Worm (Caenorhabditis elegans) whole organism, L3 larva: ENCODE results near the gene str-161.

Experiments
- R02D3.7 ChIP-seq: fragments of 150-350 bp; optimal IDR thresholded peaks from 2 replicates; lab custom pipeline; 2014; ENCODE audit warnings: missing biosample characterization, missing genetic modification characterization
- ZK546.5 ChIP-seq: sonication (generic microtip); optimal IDR thresholded peaks from 2 replicates; lab custom pipeline; 2017; ENCODE audit warnings: missing biosample characterization, missing genetic modification characterization
- aly-2 ChIP-seq: fragments of 150-350 bp; optimal IDR thresholded peaks from 2 replicates; lab custom pipeline; 2014; ENCODE audit warnings: missing biosample characterization, missing genetic modification characterization
- ama-1 ChIP-seq: fragments of 150-350 bp; optimal IDR thresholded peaks from 2 replicates; lab custom pipeline; 2018
- ceh-16 ChIP-seq: sonication (generic microtip); optimal IDR thresholded peaks from 2 replicates; lab custom pipeline; 2017; ENCODE audit warnings: missing biosample characterization, missing genetic modification characterization
- egl-5 ChIP-seq: fragments of 150-350 bp; optimal IDR thresholded peaks from 2 replicates; lab custom pipeline; 2017; ENCODE audit warnings: missing biosample characterization, missing genetic modification reagents, missing genetic modification characterization, inconsistent platforms
- elt-1 ChIP-seq: fragments of 150-350 bp; optimal IDR thresholded peaks from 2 replicates; lab custom pipeline; 2014; ENCODE audit warnings: missing biosample characterization, missing genetic modification characterization
- elt-2 ChIP-seq: sonication (generic microtip); optimal IDR thresholded peaks from 2 replicates; lab custom pipeline; 2016; ENCODE audit warnings: missing genetic modification reagents, mild to moderate bottlenecking, missing genetic modification characterization, missing compliant biosample characterization
- elt-3 ChIP-seq, 3 experiments: fragments of 150-350 bp in 1 of 3; sonication (generic microtip) in 2 of 3; optimal IDR thresholded peaks; 2 replicates in 2 of 3; 4 replicates in 1 of 3; lab custom pipeline; 2014 to 2017; ENCODE audit warnings: missing biosample characterization in 3 of 3, missing genetic modification characterization in 3 of 3
- eor-1 ChIP-seq, 2 experiments: fragments of 150-350 bp; optimal IDR thresholded peaks; 2 replicates each; lab custom pipeline; 2014 to 2018; ENCODE audit warnings: missing biosample characterization in 2 of 2, missing genetic modification characterization in 2 of 2
- fkh-2 ChIP-seq: fragments of 150-350 bp; optimal IDR thresholded peaks from 2 replicates; lab custom pipeline; 2014; ENCODE audit warnings: missing biosample characterization, missing genetic modification reagents, missing genetic modification characterization
- fos-1 ChIP-seq: fragments of 150-350 bp; optimal IDR thresholded peaks from 2 replicates; lab custom pipeline; 2014; ENCODE audit warnings: missing biosample characterization, missing genetic modification characterization
- hmg-11 ChIP-seq: sonication (generic microtip); optimal IDR thresholded peaks from 2 replicates; lab custom pipeline; 2016; ENCODE audit warnings: missing genetic modification characterization, missing compliant biosample characterization
- lin-15B ChIP-seq: fragments of 150-350 bp; optimal IDR thresholded peaks from 2 replicates; lab custom pipeline; 2014; ENCODE audit warnings: missing biosample characterization, missing genetic modification characterization
- lin-39 ChIP-seq: fragments of 150-350 bp; optimal IDR thresholded peaks from 2 replicates; lab custom pipeline; 2018; ENCODE audit warnings: missing biosample characterization, missing genetic modification reagents, missing genetic modification characterization
- lsy-12 ChIP-seq: sonication (generic microtip); optimal IDR thresholded peaks from 2 replicates; lab custom pipeline; 2016; ENCODE audit warnings: mild to moderate bottlenecking, missing genetic modification characterization, missing compliant biosample characterization
- mdl-1 ChIP-seq: fragments of 150-350 bp; optimal IDR thresholded peaks from 2 replicates; lab custom pipeline; 2014; ENCODE audit warnings: missing biosample characterization, missing genetic modification characterization
- mml-1 ChIP-seq: fragments of 150-350 bp; sonication (generic microtip); optimal IDR thresholded peaks from 3 replicates; lab custom pipeline; 2014; ENCODE audit warnings: missing biosample characterization, missing genetic modification characterization
- nfya-1 ChIP-seq: sonication (generic microtip); optimal IDR thresholded peaks from 2 replicates; lab custom pipeline; 2017; ENCODE audit warnings: missing genetic modification characterization, mild to moderate bottlenecking, missing compliant biosample characterization, antibody characterized with exemption, moderate library complexity; ENCODE audit not compliant: insufficient read depth
- nhr-11 ChIP-seq: fragments of 150-350 bp; optimal IDR thresholded peaks from 2 replicates; lab custom pipeline; 2014; ENCODE audit warnings: missing biosample characterization, missing genetic modification characterization
- nhr-12 ChIP-seq: fragments of 150-350 bp; optimal IDR thresholded peaks from 2 replicates; lab custom pipeline; 2014; ENCODE audit warnings: missing biosample characterization, missing genetic modification characterization
- nhr-23 ChIP-seq: fragments of 150-350 bp; optimal IDR thresholded peaks from 2 replicates; lab custom pipeline; 2014; ENCODE audit warnings: missing biosample characterization, missing genetic modification reagents, missing genetic modification characterization
- nhr-237 ChIP-seq: fragments of 150-350 bp; optimal IDR thresholded peaks from 2 replicates; lab custom pipeline; 2014; ENCODE audit warnings: missing biosample characterization, missing genetic modification characterization
- nhr-25 ChIP-seq: sonication (generic microtip); optimal IDR thresholded peaks from 2 replicates; lab custom pipeline; 2017; ENCODE audit warnings: missing biosample characterization, missing genetic modification characterization
- nhr-43 ChIP-seq: sonication (generic microtip); optimal IDR thresholded peaks from 2 replicates; lab custom pipeline; 2016; ENCODE audit warnings: mild to moderate bottlenecking, missing genetic modification characterization, missing compliant biosample characterization; ENCODE audit not compliant: poor library complexity, severe bottlenecking
- nhr-76 ChIP-seq: fragments of 150-350 bp; sonication (generic microtip); optimal IDR thresholded peaks from 5 replicates; lab custom pipeline; 2014; ENCODE audit warnings: missing biosample characterization, missing genetic modification characterization
- nhr-77 ChIP-seq: fragments of 150-350 bp; optimal IDR thresholded peaks from 2 replicates; lab custom pipeline; 2014; ENCODE audit warnings: missing biosample characterization, missing genetic modification characterization
- pqm-1 ChIP-seq: fragments of 150-350 bp; optimal IDR thresholded peaks from 2 replicates; lab custom pipeline; 2017; ENCODE audit warnings: missing biosample characterization, missing genetic modification characterization, inconsistent platforms
- sea-2 ChIP-seq: fragments of 150-350 bp; sonication (generic microtip); optimal IDR thresholded peaks from 4 replicates; lab custom pipeline; 2014; ENCODE audit warnings: missing biosample characterization, missing genetic modification reagents, missing genetic modification characterization
- snpc-4 ChIP-seq: fragments of 150-350 bp; optimal IDR thresholded peaks from 2 replicates; lab custom pipeline; 2014; ENCODE audit warnings: missing biosample characterization, missing genetic modification characterization
- tbx-2 ChIP-seq: sonication (generic microtip); optimal IDR thresholded peaks from 2 replicates; lab custom pipeline; 2016; ENCODE audit warnings: mild to moderate bottlenecking, missing genetic modification characterization, missing compliant biosample characterization
- unc-62 ChIP-seq: fragments of 150-350 bp; sonication (generic microtip); optimal IDR thresholded peaks from 4 replicates; lab custom pipeline; 2014; ENCODE audit warnings: missing biosample characterization, missing genetic modification reagents, missing genetic modification characterization
- zag-1 ChIP-seq: fragments of 150-350 bp; optimal IDR thresholded peaks from 2 replicates; lab custom pipeline; 2014; ENCODE audit warnings: missing biosample characterization, missing genetic modification characterization
- ztf-11 ChIP-seq: fragments of 150-350 bp; optimal IDR thresholded peaks from 2 replicates; lab custom pipeline; 2014; ENCODE audit warnings: missing biosample characterization, missing genetic modification characterization
- ztf-4 ChIP-seq: fragments of 150-350 bp; optimal IDR thresholded peaks from 2 replicates; lab custom pipeline; 2014; ENCODE audit warnings: missing biosample characterization, missing genetic modification characterization

str-161 gene

DNA sequence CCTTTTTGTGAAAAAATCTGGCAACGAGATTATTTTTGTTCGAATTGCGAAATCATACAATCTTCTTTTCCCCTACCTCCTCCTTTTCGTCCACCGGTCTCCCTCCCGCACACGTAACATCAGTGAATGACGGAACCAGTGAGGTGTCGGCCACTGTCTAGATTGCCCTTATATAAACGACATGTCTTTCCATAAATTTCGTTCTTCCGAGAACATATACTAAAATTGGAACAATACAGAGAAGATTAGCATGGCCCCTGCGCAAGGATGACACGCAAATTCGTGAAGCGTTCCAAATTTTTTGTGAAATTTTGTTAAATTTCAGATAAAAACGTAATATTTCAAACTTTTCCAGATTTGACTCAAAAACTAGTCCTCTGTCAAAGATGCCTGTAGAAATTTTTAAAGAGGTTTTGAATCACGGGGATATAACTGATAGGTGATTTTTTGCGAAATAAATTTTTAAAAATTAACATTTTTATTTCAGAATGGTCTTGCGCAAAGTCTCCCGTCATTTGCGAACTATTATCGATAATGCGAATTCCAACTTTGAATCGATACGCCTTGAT lies 27.0 kb upstream of the str-161 start:
- TF ChIP-seq nfya-1 = peak; percentile 23
- no peak for TF ChIP-seq ceh-16 (tag; lab: Kevin White, UChicago)
- peak; percentile 4 for TF ChIP-seq elt-2 (tag; lab: Kevin White, UChicago)
- TF ChIP-seq snpc-4 (tag; lab: Kevin White, UChicago) = peak; percentile 95
- TF ChIP-seq nhr-25 (tag; lab: Kevin White, UChicago) = peak; percentile 24
- TF ChIP-seq nhr-43 (tag; lab: Kevin White, UChicago) = peak; percentile 65

DNA sequence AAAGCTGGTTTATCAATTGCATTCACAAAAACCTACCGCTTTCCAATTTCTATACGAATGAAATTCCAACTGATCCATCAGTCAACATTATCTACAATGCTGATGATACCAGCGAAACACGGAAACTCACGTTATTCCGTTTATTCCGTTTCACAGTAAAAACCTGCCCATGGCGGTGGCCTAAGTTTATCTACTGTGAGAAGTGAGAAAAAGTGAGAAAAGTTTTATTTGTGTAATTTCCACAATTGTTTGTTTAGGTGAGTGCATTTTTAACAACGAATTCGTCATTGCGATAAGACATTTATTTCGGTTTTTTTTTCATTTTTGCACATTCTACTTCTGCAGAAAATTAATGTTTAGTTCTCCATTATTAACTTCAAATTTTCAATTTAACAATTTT lies 26.2 kb upstream of the str-161 start, which contains the start of gene Y9C9A.8:
Gene Y9C9A.8 (plus strand): TSS at position 301 of the 400 bp plus-strand sequence.
- TF ChIP-seq pqm-1 (tag; lab: Kevin White, UChicago) (no peak), nhr-76 (no peak), nhr-237 (tag; lab: Kevin White, UChicago) (no peak), nhr-77 (tag; lab: Kevin White, UChicago) (no peak), eor-1 (tag; optimal IDR thresholded peaks at IDR 0.05; lab: Kevin White, UChicago) (no peak), nhr-23 (tag; lab: Kevin White, UChicago) (no peak), sea-2 (GFP tag; lab: Kevin White, UChicago) (no peak), mdl-1 (tag; lab: Kevin White, UChicago) (no peak), lin-39 (tag; lab: Kevin White, UChicago) (no peak)

DNA sequence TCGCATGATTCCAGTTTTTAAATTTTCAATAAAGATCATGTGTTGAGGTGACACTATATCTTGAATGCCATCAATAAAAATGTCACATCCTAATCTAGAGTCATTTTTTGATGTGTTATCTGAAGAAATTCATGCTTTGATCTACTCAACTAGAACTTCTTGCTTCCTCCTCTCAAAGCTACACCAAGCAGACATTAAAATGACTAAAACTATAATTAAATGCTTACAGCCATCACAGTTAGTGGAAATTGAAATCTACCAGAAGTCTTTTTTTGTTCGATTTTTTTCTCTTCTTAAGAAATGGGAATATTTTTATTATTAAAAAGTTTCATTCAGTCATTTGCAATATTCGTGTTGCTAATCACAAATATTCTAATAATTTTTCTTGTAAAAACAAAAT lies 13.9 kb upstream of the str-161 start, which contains the start of gene str-158:
Gene str-158 (plus strand): TSS at position 301 of the 400 bp plus-strand sequence.
- TF ChIP-seq ztf-4 (tag; lab: Kevin White, UChicago) (no peak), mdl-1 (tag; lab: Kevin White, UChicago) (no peak), ztf-11 (tag; lab: Kevin White, UChicago) (no peak), nhr-11 (no peak), fkh-2 (no peak), hmg-11 (tag; lab: Kevin White, UChicago) (no peak), egl-5 (tag; lab: Kevin White, UChicago) (no peak), elt-1 (tag; lab: Kevin White, UChicago) (no peak), lsy-12 (tag; lab: Kevin White, UChicago) (no peak), elt-2 (tag; lab: Kevin White, UChicago) (no peak), nhr-43 (tag; lab: Kevin White, UChicago) (no peak), unc-62 (no peak), lin-15B (no peak), aly-2 (tag; lab: Kevin White, UChicago) (no peak), ZK546.5 (tag; lab: Kevin White, UChicago) (no peak), nhr-237 (tag; lab: Kevin White, UChicago) (no peak), zag-1 (tag; lab: Kevin White, UChicago) (no peak), pqm-1 (tag; lab: Kevin White, UChicago) (no peak), tbx-2 (tag; lab: Kevin White, UChicago) (no peak)

DNA sequence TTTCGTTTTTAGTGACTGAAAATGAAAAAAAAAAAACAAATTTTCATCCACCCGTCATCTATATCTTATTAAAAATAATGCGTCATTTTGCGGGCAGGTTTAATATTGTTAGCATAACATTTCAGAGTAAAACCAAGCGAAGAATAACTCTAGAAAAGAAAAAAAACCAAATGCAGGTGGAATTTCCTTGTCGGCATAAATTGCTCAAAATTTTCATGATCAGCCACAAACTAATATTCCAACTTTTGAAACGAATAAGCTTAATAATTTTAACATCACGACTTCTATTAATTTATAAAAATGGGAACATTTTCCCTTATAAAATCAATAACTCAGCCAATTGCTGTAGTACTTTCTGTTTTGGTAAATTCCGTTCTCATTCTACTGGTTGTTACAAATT lies 11.8 kb upstream of the str-161 start, which contains the start of gene str-155:
Gene str-155 (plus strand): TSS at position 301 of the 400 bp plus-strand sequence.
- no peak for TF ChIP-seq hmg-11 (tag; lab: Kevin White, UChicago)

DNA sequence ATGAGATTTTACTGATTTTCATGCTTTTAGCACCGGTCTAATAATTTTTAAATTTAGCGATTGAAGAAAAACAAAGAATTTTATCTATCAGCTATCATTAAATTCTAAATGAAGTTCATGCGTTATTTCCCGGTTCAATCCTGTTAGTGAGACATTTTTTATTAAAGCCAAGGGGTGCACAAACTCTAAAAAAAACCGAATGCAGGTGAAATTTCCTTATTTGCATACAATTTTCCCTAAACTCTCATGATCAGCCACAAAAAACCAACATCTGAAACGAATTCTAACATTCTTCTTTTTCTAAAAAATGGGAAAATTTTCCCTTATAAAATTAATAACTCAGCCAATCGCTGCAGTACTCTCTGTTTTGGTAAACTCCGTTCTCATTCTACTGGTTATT lies 9.2 kb upstream of the str-161 start, which contains the start of gene str-156:
Gene str-156 (plus strand): TSS at position 301 of the 400 bp plus-strand sequence.
- TF ChIP-seq ama-1 (lab: Kevin White, UChicago) = no peak
- TF ChIP-seq nhr-76 = no peak
- TF ChIP-seq fkh-2 = no peak
- TF ChIP-seq tbx-2 (tag; lab: Kevin White, UChicago) = no peak
- no peak for TF ChIP-seq nhr-23 (tag; lab: Kevin White, UChicago)
- TF ChIP-seq nfya-1 = no peak
- no peak for TF ChIP-seq pqm-1 (tag; lab: Kevin White, UChicago)
- no peak for TF ChIP-seq elt-3 (tag; optimal IDR thresholded peaks at IDR 0.05; lab: Kevin White, UChicago)

DNA sequence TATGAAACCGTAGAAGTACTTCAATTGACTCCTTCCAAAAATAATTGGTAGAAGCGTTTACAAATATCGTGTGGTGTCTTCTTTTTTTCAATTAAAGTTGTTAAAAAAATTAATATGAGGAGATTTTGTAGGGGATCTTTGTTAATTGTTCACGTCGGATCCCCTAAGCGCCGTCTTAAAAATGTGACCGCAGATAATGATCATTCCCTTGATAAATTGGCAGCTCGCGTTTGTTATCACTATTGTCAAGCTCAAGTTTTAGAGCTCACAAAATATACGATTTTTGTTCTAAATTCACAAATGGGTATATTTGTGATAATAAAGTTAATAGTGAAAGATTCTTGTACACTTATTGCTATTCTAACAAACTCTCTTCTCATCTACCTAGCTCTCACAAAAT lies 5.2 kb upstream of the str-161 start, which contains the start of gene str-159:
Gene str-159 (plus strand): TSS at position 301 of the 400 bp plus-strand sequence.
- TF ChIP-seq fos-1 (no peak), R02D3.7 (tag; lab: Kevin White, UChicago) (no peak), lsy-12 (tag; lab: Kevin White, UChicago) (no peak), ceh-16 (tag; lab: Kevin White, UChicago) (no peak), snpc-4 (tag; lab: Kevin White, UChicago) (no peak), mml-1 (tag; lab: Kevin White, UChicago) (no peak), zag-1 (tag; lab: Kevin White, UChicago) (no peak), nhr-12 (tag; lab: Kevin White, UChicago) (no peak), aly-2 (tag; lab: Kevin White, UChicago) (no peak), ama-1 (lab: Kevin White, UChicago) (no peak), ztf-11 (tag; lab: Kevin White, UChicago) (no peak), nhr-77 (tag; lab: Kevin White, UChicago) (no peak), nhr-76 (no peak), nfya-1 (no peak), nhr-43 (tag; lab: Kevin White, UChicago) (no peak), tbx-2 (tag; lab: Kevin White, UChicago) (no peak)
